Fruit fly (Drosophila melanogaster) whole organism, adult: ENCODE results near the gene Slh.

Source experiments
- CG11617 ChIP-seq: fragments of 200-800 bp; sonication (Bioruptor generic); optimal IDR thresholded peaks from 2 replicates; lab custom pipeline; 2017; ENCODE audit warnings: mild to moderate bottlenecking, missing biosample characterization, missing genetic modification reagents, missing genetic modification characterization
- CG12768 ChIP-seq: fragments of 200-800 bp; sonication (Bioruptor generic); optimal IDR thresholded peaks from 2 replicates; lab custom pipeline; 2017; ENCODE audit warnings: missing biosample characterization, missing genetic modification characterization, mild to moderate bottlenecking, moderate library complexity, missing genetic modification reagents
- CG14711 ChIP-seq: fragments of 200-800 bp; sonication (Bioruptor generic); optimal IDR thresholded peaks from 2 replicates; lab custom pipeline; 2018; ENCODE audit warnings: missing biosample characterization, mild to moderate bottlenecking, missing genetic modification characterization, moderate library complexity
- CG1620 ChIP-seq: fragments of 200-800 bp; sonication (Bioruptor generic); optimal IDR thresholded peaks from 2 replicates; lab custom pipeline; 2016; ENCODE audit warnings: missing biosample characterization, missing genetic modification characterization
- CG33017 ChIP-seq: fragments of 200-800 bp; sonication (Bioruptor generic); optimal IDR thresholded peaks from 2 replicates; lab custom pipeline; 2018; ENCODE audit warnings: missing biosample characterization, mild to moderate bottlenecking, missing genetic modification characterization, moderate library complexity
- CG5204 ChIP-seq: fragments of 200-800 bp; sonication (Bioruptor generic); optimal IDR thresholded peaks from 2 replicates; lab custom pipeline; 2016; ENCODE audit warnings: missing biosample characterization, missing genetic modification characterization
- CG7045 ChIP-seq: fragments of 200-800 bp; sonication (Bioruptor generic); optimal IDR thresholded peaks from 2 replicates; lab custom pipeline; 2017; ENCODE audit warnings: missing biosample characterization, mild to moderate bottlenecking, missing genetic modification characterization
- CG7101 ChIP-seq: fragments of 200-800 bp; sonication (Bioruptor generic); optimal IDR thresholded peaks from 2 replicates; lab custom pipeline; 2018; ENCODE audit warnings: missing biosample characterization, mild to moderate bottlenecking, missing genetic modification characterization, moderate library complexity
- Clk ChIP-seq: fragments of 200-800 bp; sonication (Bioruptor generic); optimal IDR thresholded peaks from 2 replicates; lab custom pipeline; 2017; ENCODE audit warnings: missing biosample characterization, missing genetic modification characterization
- Crg-1 ChIP-seq: fragments of 200-800 bp; sonication (Bioruptor generic); optimal IDR thresholded peaks from 2 replicates; lab custom pipeline; 2016; ENCODE audit warnings: missing biosample characterization, missing genetic modification characterization
- Hr96 ChIP-seq: fragments of 200-800 bp; sonication (Bioruptor generic); optimal IDR thresholded peaks from 2 replicates; lab custom pipeline; 2016; ENCODE audit warnings: missing biosample characterization, missing genetic modification characterization
- Mnt ChIP-seq: fragments of 200-800 bp; sonication (Bioruptor generic); optimal IDR thresholded peaks from 2 replicates; lab custom pipeline; 2016; ENCODE audit warnings: missing biosample characterization, mild to moderate bottlenecking, missing genetic modification characterization
- bab1 ChIP-seq: fragments of 200-800 bp; sonication (Bioruptor generic); optimal IDR thresholded peaks from 3 replicates; lab custom pipeline; 2019; ENCODE audit warnings: missing biosample characterization, mild to moderate bottlenecking, missing genetic modification characterization, moderate library complexity
- cic ChIP-seq: fragments of 200-800 bp; sonication (Bioruptor generic); optimal IDR thresholded peaks from 2 replicates; lab custom pipeline; 2017; ENCODE audit warnings: missing biosample characterization, mild to moderate bottlenecking, missing genetic modification characterization, moderate library complexity
- cnc ChIP-seq, 2 experiments: fragments of >200 bp; optimal IDR thresholded peaks; 2 replicates each; lab custom pipeline; 2017
- kay ChIP-seq: fragments of 200-800 bp; sonication (Bioruptor generic); peaks from one replicate; lab custom pipeline; 2016; ENCODE audit warnings: missing biosample characterization, missing genetic modification characterization, borderline replicate concordance
- ovo ChIP-seq: fragments of 200-800 bp; sonication (Bioruptor generic); optimal IDR thresholded peaks from 2 replicates; lab custom pipeline; 2016; ENCODE audit warnings: missing biosample characterization, missing genetic modification characterization
- pad ChIP-seq: fragments of 200-800 bp; sonication (Bioruptor generic); optimal IDR thresholded peaks from 3 replicates; lab custom pipeline; 2017; ENCODE audit warnings: missing biosample characterization, missing genetic modification characterization, mild to moderate bottlenecking, moderate library complexity, missing genetic modification reagents
- tj ChIP-seq: fragments of 200-800 bp; sonication (Bioruptor generic); optimal IDR thresholded peaks from 3 replicates; lab custom pipeline; 2017; ENCODE audit warnings: missing biosample characterization, mild to moderate bottlenecking, missing genetic modification characterization, moderate library complexity
- toe ChIP-seq: fragments of 200-800 bp; sonication (Bioruptor generic); optimal IDR thresholded peaks from 2 replicates; lab custom pipeline; 2016; ENCODE audit warnings: missing biosample characterization, missing genetic modification characterization

Slh gene

DNA sequence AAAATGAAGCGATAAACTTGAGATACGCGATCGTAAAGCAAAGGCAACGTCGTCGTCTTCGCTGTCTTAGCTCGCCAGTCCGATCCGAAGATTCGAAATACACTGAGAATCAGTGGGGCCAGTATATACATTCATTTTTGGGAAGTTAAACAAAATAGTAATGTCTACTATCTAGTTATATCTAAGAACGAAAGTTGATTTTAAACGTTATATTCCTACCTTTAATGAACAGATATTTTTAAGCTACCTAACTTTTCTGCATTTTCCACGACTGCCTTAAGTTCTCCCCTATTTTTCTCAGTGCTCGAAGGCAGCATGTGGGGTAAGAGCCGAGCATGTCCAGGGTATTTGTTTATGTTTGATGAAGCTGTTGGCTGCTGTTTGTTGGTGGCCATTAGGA lies 5.6 kb downstream of the Slh start:
- TF ChIP-seq toe (GFP tag; lab: Kevin White, UChicago): no peak
- no peak for TF ChIP-seq cic (GFP tag; lab: Kevin White, UChicago)
- TF ChIP-seq kay (GFP tag; lab: Kevin White, UChicago): no peak
- TF ChIP-seq bab1 (GFP tag; lab: Kevin White, UChicago): no peak
- no peak for TF ChIP-seq CG12768 (GFP tag; lab: Kevin White, UChicago)
- no peak for TF ChIP-seq CG11617
- TF ChIP-seq CG14711 (tag; lab: Kevin White, UChicago): no peak
- no peak for TF ChIP-seq CG33017 (tag; lab: Kevin White, UChicago)
- TF ChIP-seq ovo: no peak
- TF ChIP-seq CG1620 (GFP tag; lab: Kevin White, UChicago): no peak
- TF ChIP-seq Crg-1: no peak
- no peak for TF ChIP-seq CG5204 (GFP tag; lab: Kevin White, UChicago)
- TF ChIP-seq CG7045 (GFP tag; lab: Kevin White, UChicago): no peak

DNA sequence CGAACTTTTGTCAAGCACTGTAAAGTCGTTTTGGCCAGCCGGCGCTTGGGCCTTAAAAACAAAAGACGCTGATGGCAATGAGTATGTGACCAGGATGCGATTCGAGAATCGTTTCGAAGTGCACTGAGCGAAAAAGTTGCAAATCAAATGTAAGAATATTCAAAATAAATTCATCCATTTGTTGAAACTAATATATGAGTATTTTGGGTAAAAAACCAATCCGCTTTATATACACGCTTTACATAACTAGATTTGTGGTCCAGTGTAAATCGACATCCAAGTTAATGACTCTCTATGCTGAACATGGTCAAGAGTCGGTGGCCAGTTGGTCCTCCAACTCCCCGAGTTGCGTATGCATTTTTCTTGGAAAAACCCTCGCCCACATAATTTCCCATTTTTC lies 7.2 kb downstream of the Slh start:
- TF ChIP-seq bab1 (GFP tag; lab: Kevin White, UChicago) (no peak), Hr96 (GFP tag; lab: Kevin White, UChicago) (no peak), Mnt (no peak), CG1620 (GFP tag; lab: Kevin White, UChicago) (no peak), CG33017 (tag; lab: Kevin White, UChicago) (no peak), CG14711 (tag; lab: Kevin White, UChicago) (no peak), cic (GFP tag; lab: Kevin White, UChicago) (no peak), CG7045 (GFP tag; lab: Kevin White, UChicago) (no peak), pad (GFP tag; lab: Kevin White, UChicago) (no peak), toe (GFP tag; lab: Kevin White, UChicago) (no peak), Clk (no peak), CG7101 (no peak)

DNA sequence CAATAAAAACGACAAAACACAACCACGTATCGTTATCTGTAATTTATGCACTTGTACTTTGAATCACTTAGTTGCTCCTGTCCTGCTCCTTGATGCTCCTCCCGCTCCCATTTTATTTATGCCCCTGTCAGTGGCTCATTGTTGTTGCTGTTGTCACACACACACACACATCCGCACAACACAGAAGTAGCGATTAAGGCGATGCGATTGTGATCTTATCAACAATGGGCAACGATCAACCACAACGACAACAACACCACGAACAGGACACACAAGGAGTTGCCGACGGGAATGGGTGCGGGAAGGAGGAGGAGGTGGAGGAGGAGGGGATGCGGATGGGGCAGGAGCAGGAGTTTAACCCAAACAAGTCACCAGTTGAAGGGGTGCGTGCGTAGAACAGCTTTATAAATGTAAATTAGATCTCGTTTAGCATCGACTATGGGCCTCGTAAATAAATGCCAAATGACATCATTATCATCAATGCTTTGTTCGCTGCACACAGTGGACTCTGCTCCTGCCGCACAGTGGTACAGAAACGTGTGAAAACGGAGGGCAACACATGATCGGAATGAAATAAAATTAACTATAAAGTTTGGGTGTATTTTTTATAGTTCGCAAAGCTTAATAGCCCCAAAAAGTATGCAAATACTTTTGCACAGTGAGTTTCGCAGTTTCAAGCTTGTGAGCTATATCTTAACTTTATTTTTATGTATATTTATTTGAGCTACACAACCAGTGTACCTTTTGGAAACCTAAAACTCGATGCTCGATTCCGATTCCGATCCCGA lies 8.6 kb downstream of the Slh start:
- TF ChIP-seq CG12768 (GFP tag; lab: Kevin White, UChicago) (no peak), Hr96 (GFP tag; lab: Kevin White, UChicago) (no peak), cic (GFP tag; lab: Kevin White, UChicago) (no peak), CG5204 (GFP tag; lab: Kevin White, UChicago) (no peak), CG11617 (no peak), CG33017 (tag; lab: Kevin White, UChicago) (no peak), tj (GFP tag; lab: Kevin White, UChicago) (no peak), CG1620 (GFP tag; lab: Kevin White, UChicago) (no peak), ovo (no peak), Clk (no peak), CG14711 (tag; lab: Kevin White, UChicago) (no peak)

dm6 chr2L:2481156-2481712 lies 11.2 kb downstream of the Slh start:
- TF ChIP-seq kay (GFP tag; lab: Kevin White, UChicago) (no peak), cic (GFP tag; lab: Kevin White, UChicago) (no peak), Crg-1 (no peak), CG11617 (no peak), CG33017 (tag; lab: Kevin White, UChicago) (no peak)

DNA sequence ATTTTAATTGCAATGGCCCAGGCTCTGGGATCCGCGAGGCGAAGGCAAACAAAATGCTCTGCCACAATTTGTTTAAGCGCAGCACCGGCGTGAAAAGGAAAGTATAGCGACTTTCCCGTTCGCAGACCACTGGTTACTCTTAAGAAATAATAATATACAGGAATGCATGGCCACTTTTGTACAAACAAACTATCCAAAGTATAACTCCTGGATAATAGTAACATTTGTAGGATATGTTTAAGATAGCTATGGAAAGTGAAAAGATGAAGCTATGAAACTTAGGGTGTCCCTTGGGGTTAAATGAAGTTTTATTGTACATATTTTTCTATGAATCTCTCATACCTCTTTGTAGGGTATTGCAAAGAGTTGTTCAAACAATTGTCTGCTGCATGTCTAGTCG lies 14.1 kb downstream of the Slh start:
- TF ChIP-seq CG33017 (tag; lab: Kevin White, UChicago) (no peak), CG1620 (GFP tag; lab: Kevin White, UChicago) (no peak), toe (GFP tag; lab: Kevin White, UChicago) (no peak), cnc (optimal IDR thresholded peaks at IDR 0.05; lab: Kevin White, UChicago) (no peak)

DNA sequence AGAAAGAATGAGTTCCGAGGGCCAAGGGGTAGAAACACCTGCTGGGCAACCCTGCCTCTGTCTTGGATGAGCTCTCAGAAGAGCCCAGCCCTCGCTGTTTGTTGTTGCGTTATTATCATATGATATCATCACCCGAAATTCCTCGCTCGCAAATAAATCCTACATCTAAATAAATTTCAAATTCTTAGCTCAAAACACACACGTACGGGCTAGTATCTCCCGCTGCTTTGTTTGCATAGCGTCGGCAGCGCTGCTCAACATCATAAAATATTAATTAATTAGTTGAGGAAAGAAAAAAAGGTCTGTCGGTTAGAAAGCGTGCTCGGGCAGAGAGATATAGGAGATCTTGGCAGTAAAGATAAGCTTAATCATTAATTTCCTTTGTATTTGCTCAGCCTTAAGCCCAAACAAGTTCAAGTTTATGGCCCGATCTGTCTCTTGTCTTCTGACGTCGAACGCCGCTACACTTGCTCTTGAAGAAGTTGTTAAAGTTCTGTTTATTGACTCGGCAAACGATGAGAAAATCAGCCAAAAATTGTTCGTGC lies 18.6 kb downstream of the Slh start:
- TF ChIP-seq ovo (no peak), toe (GFP tag; lab: Kevin White, UChicago) (no peak), cnc (optimal IDR thresholded peaks at IDR 0.05; lab: Kevin White, UChicago) (no peak)

DNA sequence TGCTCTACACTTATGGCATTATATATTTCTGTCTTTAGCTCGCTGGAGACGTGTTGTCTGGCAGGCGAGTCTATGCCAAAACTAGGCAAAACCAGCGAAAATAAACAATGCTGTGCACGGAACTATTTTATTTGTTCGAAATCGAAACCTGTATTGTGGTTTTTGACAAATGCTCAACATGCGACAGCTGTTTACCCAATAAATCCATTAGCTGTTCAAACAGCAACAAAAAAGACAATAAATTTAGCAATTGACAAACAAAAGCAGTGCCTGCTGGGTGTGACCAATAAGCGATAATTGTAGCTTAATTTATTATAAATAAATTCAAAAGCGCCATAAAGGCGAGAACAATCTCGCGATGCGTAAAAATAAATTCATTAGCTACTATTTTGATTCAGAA lies 19.7 kb downstream of the Slh start:
- TF ChIP-seq Mnt (no peak), Hr96 (GFP tag; lab: Kevin White, UChicago) (no peak), tj (GFP tag; lab: Kevin White, UChicago) (no peak), CG12768 (GFP tag; lab: Kevin White, UChicago) (no peak), CG14711 (tag; lab: Kevin White, UChicago) (no peak), pad (GFP tag; lab: Kevin White, UChicago) (no peak), bab1 (GFP tag; lab: Kevin White, UChicago) (no peak), cic (GFP tag; lab: Kevin White, UChicago) (no peak), CG11617 (no peak), Clk (no peak)
